Fruit fly (Drosophila melanogaster) Kc167 (cell line): Measurements from ENCODE around the gene CG14718.

Experiments used
- Myc ChIP-seq: fragments of >200 bp; optimal IDR thresholded peaks from 2 replicates; lab custom pipeline; 2017; ENCODE audit warnings: missing external identifiers
- Sin3A ChIP-seq: fragments of >200 bp; optimal IDR thresholded peaks from 2 replicates; lab custom pipeline; 2018; ENCODE audit warnings: missing external identifiers
- h ChIP-seq: fragments of >200 bp; optimal IDR thresholded peaks from 3 replicates; lab custom pipeline; 2018; ENCODE audit warnings: missing external identifiers
- insv ChIP-seq: fragments of >200 bp; optimal IDR thresholded peaks from 3 replicates; lab custom pipeline; 2018; ENCODE audit warnings: missing external identifiers
- psq ChIP-seq: fragments of >200 bp; optimal IDR thresholded peaks from 2 replicates; lab custom pipeline; 2017; ENCODE audit warnings: missing external identifiers
- ttk ChIP-seq: sonication (Bioruptor generic); optimal IDR thresholded peaks from 2 replicates; lab custom pipeline; 2017; ENCODE audit warnings: missing external identifiers

CG14718 gene

DNA sequence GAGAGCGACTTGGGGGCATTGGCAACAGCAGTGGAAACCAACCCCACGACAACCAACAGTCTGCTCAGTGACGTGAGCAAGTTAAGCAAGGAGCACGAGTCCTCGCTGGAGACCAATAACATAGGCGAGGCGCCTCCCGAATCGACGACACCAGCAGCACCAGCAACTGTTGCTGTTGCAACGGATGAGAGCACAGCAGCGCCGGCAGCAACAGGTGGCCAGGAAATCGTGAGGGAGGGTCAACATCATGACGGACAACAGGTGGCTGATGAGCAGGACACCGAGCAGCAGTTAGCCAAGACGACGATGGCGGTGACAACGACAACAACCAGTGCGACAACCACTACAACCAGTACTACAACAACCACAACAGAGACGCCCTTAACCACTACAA, 30.5 kb upstream of the CG14718 start:
- TF ChIP-seq Myc (lab: Kevin White, UChicago) (no peak), Sin3A (lab: Kevin White, UChicago) (no peak), h (lab: Kevin White, UChicago) (no peak), psq (lab: Kevin White, UChicago) (no peak), insv (no peak), ttk (lab: Kevin White, UChicago) (no peak)

DNA sequence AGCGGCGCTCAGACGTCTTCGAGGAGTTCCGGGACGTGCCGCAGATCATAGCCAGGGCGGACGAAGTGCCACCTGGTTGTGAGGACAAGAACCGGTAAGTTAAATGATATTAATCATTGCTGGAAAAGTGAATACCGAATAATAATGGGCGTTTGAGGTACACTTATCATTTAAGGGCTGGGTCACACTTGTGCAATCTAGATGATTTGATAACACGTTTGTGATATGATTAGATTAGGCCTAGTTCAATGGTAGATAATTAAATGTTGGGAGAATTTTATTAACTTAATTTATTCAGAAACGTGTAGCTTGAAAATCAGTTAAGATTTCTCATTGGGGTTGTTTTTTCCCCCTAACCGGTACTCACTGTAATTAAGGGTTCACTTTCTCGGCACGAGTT, 29.5 kb upstream of the CG14718 start:
- no peak for TF ChIP-seq insv
- no peak for TF ChIP-seq Myc (lab: Kevin White, UChicago)
- no peak for TF ChIP-seq ttk (lab: Kevin White, UChicago)
- no peak for TF ChIP-seq psq (lab: Kevin White, UChicago)
- TF ChIP-seq Sin3A (lab: Kevin White, UChicago), result no peak
- TF ChIP-seq h (lab: Kevin White, UChicago), result no peak

DNA sequence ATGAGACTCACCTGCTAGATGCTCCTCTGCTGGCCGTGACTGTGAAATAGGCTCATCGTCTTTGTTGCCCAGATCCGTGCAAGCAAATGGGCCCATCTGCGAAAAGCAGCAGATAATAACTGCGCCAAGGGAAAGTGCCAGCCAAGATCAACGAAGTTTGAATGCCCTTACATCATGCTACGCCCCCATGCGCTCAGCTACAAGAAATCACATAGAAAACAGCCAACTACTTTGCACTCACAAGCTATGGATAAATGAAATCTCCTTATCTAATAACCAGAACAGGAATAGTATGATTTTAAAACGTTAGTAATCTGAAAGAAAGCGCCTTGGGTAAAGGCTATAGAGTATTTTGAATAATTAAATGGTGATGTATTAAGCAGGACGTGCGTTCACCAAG, 28.6 kb upstream of the CG14718 start:
- TF ChIP-seq insv, result no peak
- TF ChIP-seq h (lab: Kevin White, UChicago), result no peak
- TF ChIP-seq psq (lab: Kevin White, UChicago), result no peak
- no peak for TF ChIP-seq ttk (lab: Kevin White, UChicago)
- TF ChIP-seq Sin3A (lab: Kevin White, UChicago), result no peak
- no peak for TF ChIP-seq Myc (lab: Kevin White, UChicago)

DNA sequence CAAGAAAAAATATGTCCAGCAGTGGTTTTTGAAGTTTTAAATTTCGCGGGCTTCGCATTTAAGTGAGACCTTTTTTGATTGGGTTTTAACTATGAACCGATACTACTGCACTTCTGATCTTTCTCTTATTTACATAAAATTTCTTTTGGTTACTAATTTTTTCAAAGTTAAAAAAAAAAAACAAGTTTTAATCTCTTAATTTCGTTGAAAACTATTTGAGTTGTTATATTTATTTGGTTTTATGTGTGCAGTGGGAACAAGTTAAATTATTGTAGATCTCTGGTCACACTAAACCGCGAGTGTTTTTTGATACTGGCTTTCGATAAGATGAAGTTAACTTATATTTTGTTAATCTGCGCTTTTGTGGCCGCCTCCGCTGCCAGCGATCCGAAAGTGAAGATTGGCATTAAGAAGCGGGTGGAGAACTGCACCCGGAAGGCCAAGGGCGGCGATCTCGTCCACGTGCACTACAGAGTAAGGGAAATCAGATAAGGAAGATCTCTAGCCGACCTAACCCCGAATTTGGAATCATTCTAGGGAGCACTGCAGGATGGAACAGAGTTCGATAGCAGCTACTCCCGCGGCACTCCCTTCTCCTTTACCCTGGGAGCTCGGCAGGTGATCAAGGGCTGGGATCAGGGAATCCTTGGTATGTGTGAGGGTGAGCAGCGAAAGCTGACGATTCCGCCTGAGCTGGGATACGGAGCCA, 26.3 kb upstream of the CG14718 start, which contains the start of gene CG14715:
CG14715 (plus strand) TSS at position 267 of the 709 bp plus-strand sequence.
- TF ChIP-seq ttk (lab: Kevin White, UChicago) (no peak), h (lab: Kevin White, UChicago) (no peak), insv (no peak), psq (lab: Kevin White, UChicago) (no peak), Myc (lab: Kevin White, UChicago) (no peak), Sin3A (lab: Kevin White, UChicago) (no peak)

DNA sequence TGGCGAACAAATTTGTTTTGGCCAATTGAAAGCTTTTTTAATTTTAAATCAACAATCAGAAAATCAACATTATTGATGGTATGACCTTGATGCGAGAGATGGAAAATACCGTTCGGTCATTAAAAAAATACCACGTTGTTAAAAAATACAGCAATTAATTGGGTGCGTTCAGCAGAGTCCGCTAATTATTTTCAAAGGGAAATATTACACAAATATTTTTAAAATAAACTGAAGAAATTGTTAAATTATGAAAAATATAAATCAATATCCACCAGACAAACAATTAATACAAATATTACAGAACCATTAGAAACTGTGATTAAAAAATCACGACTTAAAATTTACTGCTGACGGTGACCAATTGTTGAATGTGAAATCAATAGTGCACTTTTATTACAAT, 22.4 kb upstream of the CG14718 start, which contains the start of gene CG18476:
CG18476 (minus strand) TSS at position 101 of the 400 bp plus-strand sequence.
- no peak for TF ChIP-seq Sin3A (lab: Kevin White, UChicago)
- TF ChIP-seq ttk (lab: Kevin White, UChicago), result no peak
- no peak for TF ChIP-seq insv
- TF ChIP-seq Myc (lab: Kevin White, UChicago), result no peak
- no peak for TF ChIP-seq h (lab: Kevin White, UChicago)
- no peak for TF ChIP-seq psq (lab: Kevin White, UChicago)

DNA sequence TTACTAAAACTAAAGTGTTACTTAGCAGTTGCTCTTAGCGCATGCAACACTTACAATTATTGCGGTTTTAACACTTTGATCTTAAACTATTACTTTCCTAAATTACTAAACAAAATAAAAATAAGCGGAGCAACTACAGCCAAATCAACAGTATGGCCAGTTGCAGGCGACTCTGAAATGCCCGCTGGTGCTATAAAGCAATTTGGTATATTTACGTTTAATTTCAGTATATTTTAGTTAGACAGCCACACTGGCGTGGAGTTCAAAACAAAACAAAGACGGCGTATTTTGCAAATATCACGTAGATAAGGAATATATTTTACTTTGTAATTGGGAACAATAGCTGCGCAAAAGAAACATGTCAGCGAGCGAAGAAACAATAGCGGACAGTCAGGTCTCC, 20.9 kb upstream of the CG14718 start, which contains the start of the genes Taf12 and Ho:
Taf12 (minus strand) TSS at position 178 of the 400 bp plus-strand sequence.
Ho (plus strand) TSS at position 231 of the 400 bp plus-strand sequence.
- no peak for TF ChIP-seq Myc (lab: Kevin White, UChicago)
- TF ChIP-seq insv, result no peak
- no peak for TF ChIP-seq ttk (lab: Kevin White, UChicago)
- TF ChIP-seq psq (lab: Kevin White, UChicago), result no peak
- no peak for TF ChIP-seq Sin3A (lab: Kevin White, UChicago)
- no peak for TF ChIP-seq h (lab: Kevin White, UChicago)

DNA sequence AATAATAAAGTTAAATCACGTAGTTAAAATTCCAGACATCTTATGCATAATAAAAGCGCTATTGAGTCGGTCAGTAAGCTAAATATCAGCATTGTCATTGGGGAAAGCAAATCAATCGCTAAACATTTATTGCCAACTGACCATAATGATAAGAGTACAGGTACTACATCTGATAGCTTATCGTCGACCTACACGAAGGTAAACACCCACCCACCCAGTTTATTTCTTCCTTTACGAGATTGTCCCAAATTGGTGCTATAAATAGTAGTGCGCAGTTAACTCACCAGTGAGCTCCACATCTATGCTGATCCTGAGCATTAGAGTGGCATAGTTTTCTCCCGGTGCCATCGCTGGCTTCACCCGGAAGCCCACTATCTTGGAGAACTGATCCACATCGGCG, 16.7 kb upstream of the CG14718 start:
- no peak for TF ChIP-seq Myc (lab: Kevin White, UChicago)
- no peak for TF ChIP-seq insv
- no peak for TF ChIP-seq ttk (lab: Kevin White, UChicago)
- no peak for TF ChIP-seq psq (lab: Kevin White, UChicago)
- TF ChIP-seq Sin3A (lab: Kevin White, UChicago), result no peak
- TF ChIP-seq h (lab: Kevin White, UChicago), result no peak

DNA sequence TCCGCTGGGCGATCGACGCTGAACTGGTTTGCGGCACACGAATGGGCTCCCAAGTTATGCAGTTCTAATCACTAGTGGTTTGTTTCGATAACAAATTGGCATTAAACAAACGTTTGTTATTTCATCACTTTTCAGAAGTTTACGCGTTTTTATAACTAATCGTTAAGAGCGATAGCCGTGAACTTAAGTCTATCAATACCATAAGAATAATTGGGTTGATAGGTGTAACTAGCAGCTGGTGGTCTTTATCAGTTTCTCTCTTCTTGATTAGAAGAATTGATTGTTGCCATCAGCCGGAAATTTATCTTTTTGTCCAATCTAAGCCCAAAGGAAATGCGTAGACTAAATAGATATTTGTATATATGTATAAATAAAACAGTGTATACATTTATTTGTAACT, 16.1 kb upstream of the CG14718 start, which contains the start of gene CG6830:
CG6830 (minus strand) TSS at position 27 of the 400 bp plus-strand sequence.
- TF ChIP-seq insv (no peak), Myc (lab: Kevin White, UChicago) (no peak), ttk (lab: Kevin White, UChicago) (no peak), h (lab: Kevin White, UChicago) (no peak), psq (lab: Kevin White, UChicago) (no peak), Sin3A (lab: Kevin White, UChicago) (no peak)

DNA sequence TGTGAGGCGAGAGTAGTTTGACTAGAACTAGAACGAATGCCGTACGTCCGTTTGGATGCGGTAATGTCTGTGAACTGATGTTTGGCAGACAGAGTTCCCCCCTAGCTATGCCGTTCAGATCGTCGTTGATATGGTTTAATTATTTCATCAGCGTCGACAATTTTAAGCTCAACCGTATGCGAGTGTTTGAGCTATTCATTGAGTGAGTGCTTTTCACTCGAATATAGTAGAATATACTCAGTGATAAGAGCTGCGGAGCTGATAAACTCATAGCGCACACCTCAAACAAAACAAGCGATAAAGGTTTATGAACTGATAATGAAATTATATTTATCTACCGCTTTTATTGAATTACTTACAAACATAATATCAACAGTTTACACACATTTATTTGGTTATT, 12.4 kb upstream of the CG14718 start, which contains the start of gene CG6834:
CG6834 (minus strand) TSS at position 79 of the 400 bp plus-strand sequence.
- TF ChIP-seq Myc (lab: Kevin White, UChicago), result no peak
- TF ChIP-seq h (lab: Kevin White, UChicago), result no peak
- no peak for TF ChIP-seq psq (lab: Kevin White, UChicago)
- TF ChIP-seq Sin3A (lab: Kevin White, UChicago), result no peak
- TF ChIP-seq insv, result no peak
- no peak for TF ChIP-seq ttk (lab: Kevin White, UChicago)

DNA sequence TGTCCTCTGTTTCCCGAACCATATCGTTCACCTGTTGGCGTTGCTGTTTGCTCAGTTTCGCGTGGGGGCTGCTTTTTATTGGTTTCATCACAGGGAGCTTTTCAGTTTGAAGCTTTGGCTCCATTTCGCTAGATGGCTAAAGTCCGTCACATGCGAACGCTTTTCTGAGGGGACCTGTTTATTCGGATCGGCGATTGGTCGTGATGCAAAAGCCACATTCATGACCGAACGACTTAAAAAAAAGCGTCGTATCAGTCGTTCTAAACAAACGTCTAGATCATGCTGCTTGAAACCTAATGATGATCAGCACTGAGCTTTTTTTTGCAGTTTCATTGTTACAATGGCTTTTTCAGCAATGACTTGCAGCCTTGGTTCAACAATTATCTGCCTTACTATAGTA, 10.5 kb upstream of the CG14718 start, which contains the start of gene CG6908:
CG6908 (minus strand) TSS at position 152 of the 400 bp plus-strand sequence.
- TF ChIP-seq ttk (lab: Kevin White, UChicago) (no peak), Sin3A (lab: Kevin White, UChicago) (no peak), h (lab: Kevin White, UChicago) (no peak), Myc (lab: Kevin White, UChicago) (no peak), insv (no peak), psq (lab: Kevin White, UChicago) (no peak)

DNA sequence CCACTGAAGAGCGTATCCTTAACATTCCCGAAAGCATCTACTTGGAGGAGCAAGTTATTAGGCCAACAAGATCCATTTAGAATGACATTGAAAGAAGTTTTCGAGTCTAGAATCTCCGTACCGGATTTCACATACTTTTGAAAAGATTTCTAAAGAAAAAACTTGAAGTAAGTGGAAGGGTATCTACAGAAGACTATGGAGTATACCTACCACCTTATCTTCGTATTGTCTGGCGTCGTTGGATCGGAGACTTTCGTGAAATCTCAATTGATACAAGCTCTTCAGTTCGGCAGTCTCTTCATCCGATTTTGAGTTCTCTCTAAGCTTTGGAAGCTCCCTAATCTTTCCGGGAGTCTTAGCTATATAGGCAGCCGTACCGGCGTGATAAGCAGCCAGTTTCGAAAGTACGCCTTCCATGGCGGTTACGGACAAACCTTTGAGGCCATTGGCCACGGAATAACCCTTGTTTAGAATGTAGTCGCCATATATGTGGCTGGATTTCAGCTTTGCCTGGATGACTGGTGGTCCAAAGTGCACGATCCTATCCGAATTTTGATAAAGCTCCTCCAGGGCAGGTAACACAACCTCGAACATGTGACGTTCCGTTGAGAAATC, 9.4 kb upstream of the CG14718 start:
- no peak for TF ChIP-seq psq (lab: Kevin White, UChicago)
- TF ChIP-seq Sin3A (lab: Kevin White, UChicago), result no peak
- no peak for TF ChIP-seq Myc (lab: Kevin White, UChicago)
- TF ChIP-seq insv, result no peak
- no peak for TF ChIP-seq ttk (lab: Kevin White, UChicago)
